Worm (Caenorhabditis elegans): Measurements from ENCODE around the gene kcnl-3.

Gene kcnl-3

DNA sequence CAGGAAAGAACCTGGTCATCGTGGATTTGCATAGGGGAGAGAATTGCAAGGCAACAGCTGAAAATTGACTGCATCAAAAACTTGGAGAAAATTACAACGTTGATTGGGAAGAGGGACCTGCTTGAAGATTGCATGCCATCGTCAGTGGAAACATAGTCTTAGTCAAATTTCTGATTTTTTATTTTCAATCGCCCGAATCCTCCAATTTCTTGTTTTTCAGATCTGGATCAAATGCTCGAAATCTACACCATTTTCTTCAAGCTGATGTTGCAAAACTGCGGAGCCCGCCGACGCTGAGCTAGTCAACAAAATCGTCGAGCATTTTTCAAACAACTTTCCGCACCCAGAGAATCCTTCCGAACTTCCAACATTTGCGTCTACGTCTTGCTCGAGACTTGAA is 13.1 kb upstream of the kcnl-3 start:
- TF ChIP-seq ztf-11 (tag; optimal IDR thresholded peaks at IDR 0.05) (no peak), mep-1 (tag; optimal IDR thresholded peaks at IDR 0.05) (no peak), sptf-1 (tag; optimal IDR thresholded peaks at IDR 0.05) (no peak), nhr-76 (tag; optimal IDR thresholded peaks at IDR 0.05) (no peak), lsy-2 (tag; optimal IDR thresholded peaks at IDR 0.05) (no peak), bed-3 (GFP tag; optimal IDR thresholded peaks at IDR 0.05) (no peak), snpc-4 (tag; optimal IDR thresholded peaks at IDR 0.05) (no peak), tbx-8 (GFP tag; optimal IDR thresholded peaks at IDR 0.05) (no peak), nhr-12 (tag; optimal IDR thresholded peaks at IDR 0.05) (no peak), drap-1 (GFP tag; optimal IDR thresholded peaks at IDR 0.05) (no peak), sem-2 (GFP tag; optimal IDR thresholded peaks at IDR 0.05) (no peak), lin-13 (tag; optimal IDR thresholded peaks at IDR 0.05) (no peak), nhr-2 (tag; optimal IDR thresholded peaks at IDR 0.05) (no peak), unc-120 (tag; optimal IDR thresholded peaks at IDR 0.05; ENCODE audit: poor library complexity, severe bottlenecking) (no peak), ham-2 (GFP tag; optimal IDR thresholded peaks at IDR 0.05) (no peak), nhr-28 (tag; optimal IDR thresholded peaks at IDR 0.05) (no peak), ceh-43 (GFP tag; optimal IDR thresholded peaks at IDR 0.05) (no peak), blmp-1 (tag; optimal IDR thresholded peaks at IDR 0.05) (no peak)

DNA sequence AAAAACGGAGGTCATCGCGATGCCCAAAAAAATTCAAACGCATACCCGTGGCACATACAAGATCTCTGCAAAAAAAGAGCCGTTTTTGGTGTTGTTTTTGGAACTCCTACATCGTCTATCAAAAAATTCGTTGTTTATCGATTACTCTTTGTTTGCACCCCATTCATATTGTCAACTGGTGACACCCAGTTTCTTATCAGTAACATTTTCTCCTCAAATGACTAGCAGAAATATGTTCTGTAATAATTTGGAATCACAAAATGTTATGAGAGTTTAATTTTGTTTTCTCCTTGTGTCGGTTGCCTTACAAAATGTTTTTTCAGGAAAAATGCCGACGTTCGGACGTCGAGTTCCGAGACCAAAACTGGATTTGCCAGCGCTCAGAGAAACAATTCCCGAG is 11.9 kb upstream of the kcnl-3 start, which contains the start of gene sek-4:
sek-4 (plus strand) TSS at position 318 of the 400 bp plus-strand sequence.
- no peak for TF ChIP-seq ceh-83 (GFP tag; optimal IDR thresholded peaks at IDR 0.05)
- no peak for TF ChIP-seq lin-32 (GFP tag; optimal IDR thresholded peaks at IDR 0.05)
- TF ChIP-seq lin-13 (tag; optimal IDR thresholded peaks at IDR 0.05): no peak
- TF ChIP-seq unc-62 (GFP tag; optimal IDR thresholded peaks at IDR 0.05): no peak
- TF ChIP-seq unc-39 (tag; optimal IDR thresholded peaks at IDR 0.05): no peak
- no peak for TF ChIP-seq snpc-4 (tag; optimal IDR thresholded peaks at IDR 0.05)
- TF ChIP-seq ceh-39 (tag; optimal IDR thresholded peaks at IDR 0.05): no peak
- TF ChIP-seq mab-5 (tag; optimal IDR thresholded peaks at IDR 0.05): no peak
- TF ChIP-seq elt-1 (tag; optimal IDR thresholded peaks at IDR 0.05; ENCODE audit: borderline replicate concordance, insufficient read depth): no peak
- TF ChIP-seq zip-8 (tag; optimal IDR thresholded peaks at IDR 0.05): no peak
- TF ChIP-seq nhr-2 (tag; optimal IDR thresholded peaks at IDR 0.05): no peak
- TF ChIP-seq flh-1 (GFP tag; optimal IDR thresholded peaks at IDR 0.05): no peak
- TF ChIP-seq sptf-1 (tag; optimal IDR thresholded peaks at IDR 0.05): no peak
- no peak for TF ChIP-seq hlh-1 (tag; optimal IDR thresholded peaks at IDR 0.05)
- no peak for TF ChIP-seq nhr-12 (tag; optimal IDR thresholded peaks at IDR 0.05)
- TF ChIP-seq ces-1 (GFP tag; optimal IDR thresholded peaks at IDR 0.05): no peak
- no peak for TF ChIP-seq ham-2 (GFP tag; optimal IDR thresholded peaks at IDR 0.05)
- TF ChIP-seq bed-3 (GFP tag; optimal IDR thresholded peaks at IDR 0.05): no peak
- no peak for TF ChIP-seq cnd-1 (tag; optimal IDR thresholded peaks at IDR 0.05)
- no peak for TF ChIP-seq pha-4 (tag; optimal IDR thresholded peaks at IDR 0.05)

DNA sequence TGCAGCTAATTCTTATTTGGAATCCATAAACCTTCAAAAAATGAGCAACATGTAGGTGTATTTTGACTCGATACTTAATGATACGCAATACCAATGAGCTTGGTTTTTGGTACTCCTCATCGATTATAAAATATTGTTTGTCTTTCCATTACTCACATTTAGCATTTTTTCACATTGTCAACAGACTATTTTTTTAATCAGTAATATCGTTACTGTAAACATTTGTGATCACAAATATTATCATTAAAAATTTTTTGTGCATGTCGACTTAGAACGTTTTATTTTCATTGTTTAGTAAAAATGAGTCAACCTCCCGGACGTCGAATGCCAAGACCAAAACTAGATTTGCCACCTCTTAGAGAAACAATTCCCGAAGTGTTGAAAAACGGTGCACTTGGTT is 9.4 kb upstream of the kcnl-3 start, which contains the start of gene sek-5:
sek-5 (plus strand) TSS at position 301 of the 400 bp plus-strand sequence.
- TF ChIP-seq mls-2 (tag; optimal IDR thresholded peaks at IDR 0.05) (no peak), unc-62 (GFP tag; optimal IDR thresholded peaks at IDR 0.05) (no peak), mep-1 (tag; optimal IDR thresholded peaks at IDR 0.05) (no peak), ham-2 (GFP tag; optimal IDR thresholded peaks at IDR 0.05) (no peak), snpc-4 (tag; optimal IDR thresholded peaks at IDR 0.05) (no peak), ces-1 (GFP tag; optimal IDR thresholded peaks at IDR 0.05) (no peak), lin-13 (tag; optimal IDR thresholded peaks at IDR 0.05) (no peak), ceh-83 (GFP tag; optimal IDR thresholded peaks at IDR 0.05) (no peak), zip-8 (tag; optimal IDR thresholded peaks at IDR 0.05) (no peak), cnd-1 (tag; optimal IDR thresholded peaks at IDR 0.05) (no peak)

DNA sequence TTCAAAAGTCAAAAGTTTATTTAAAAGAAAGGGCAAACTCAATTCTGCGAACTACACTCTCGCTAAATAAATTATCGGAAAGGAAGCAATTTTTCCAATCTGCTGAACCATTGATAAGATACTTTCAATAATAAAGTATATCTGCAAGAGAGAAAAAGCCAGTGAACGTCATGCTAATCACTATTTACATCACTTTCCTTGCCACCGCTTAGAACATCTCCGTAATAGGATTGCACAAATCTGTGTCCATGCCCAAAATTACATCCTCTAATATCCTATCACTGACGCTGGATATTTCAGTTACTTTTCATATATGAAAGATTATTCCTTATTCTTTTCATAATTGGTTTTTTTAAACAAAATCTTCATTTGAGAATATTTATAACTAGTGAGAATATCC is 3.9 kb upstream of the kcnl-3 start:
- TF ChIP-seq elt-1 (tag; optimal IDR thresholded peaks at IDR 0.05; ENCODE audit: borderline replicate concordance, insufficient read depth) (no peak), M03D4.4 (tag; optimal IDR thresholded peaks at IDR 0.05) (no peak), elt-3 (tag; optimal IDR thresholded peaks at IDR 0.05) (no peak), ceh-83 (GFP tag; optimal IDR thresholded peaks at IDR 0.05) (no peak), flh-1 (GFP tag; optimal IDR thresholded peaks at IDR 0.05) (no peak), ceh-43 (GFP tag; optimal IDR thresholded peaks at IDR 0.05) (no peak), mep-1 (tag; optimal IDR thresholded peaks at IDR 0.05) (no peak), snpc-4 (tag; optimal IDR thresholded peaks at IDR 0.05) (no peak), zip-8 (tag; optimal IDR thresholded peaks at IDR 0.05) (no peak), unc-120 (tag; optimal IDR thresholded peaks at IDR 0.05; ENCODE audit: poor library complexity, severe bottlenecking) (no peak), hlh-1 (tag; optimal IDR thresholded peaks at IDR 0.05) (no peak), nhr-76 (tag; optimal IDR thresholded peaks at IDR 0.05) (no peak), nhr-2 (tag; optimal IDR thresholded peaks at IDR 0.05) (no peak), ces-1 (GFP tag; optimal IDR thresholded peaks at IDR 0.05) (no peak), tbx-8 (GFP tag; optimal IDR thresholded peaks at IDR 0.05) (no peak), ztf-11 (tag; optimal IDR thresholded peaks at IDR 0.05) (no peak)

Measured in whole organism, mixed stage, embryonic.